Fruit fly (Drosophila melanogaster): ENCODE measurements around the gene kkv.

kkv gene

dm6 chr3R:5368170-5368781 is 24.4 kb downstream of the kkv start, which contains the start of gene Cerk:
Gene Cerk, minus strand, starts transcription at chr3R:5368306.
- peak; percentile 51 for TF ChIP-seq Sox14 (GFP tag; optimal IDR thresholded peaks at IDR 0.05)
- no peak for TF ChIP-seq CG6808 (GFP tag; optimal IDR thresholded peaks at IDR 0.05)
- peak in 1 of 2 experiments; percentile 6 for TF ChIP-seq salr (GFP tag; optimal IDR thresholded peaks at IDR 0.05)
- TF ChIP-seq net (GFP tag; optimal IDR thresholded peaks at IDR 0.05) = no peak
- TF ChIP-seq pdm3 (GFP tag; optimal IDR thresholded peaks at IDR 0.05) = no peak
- TF ChIP-seq Eip75B (GFP tag; optimal IDR thresholded peaks at IDR 0.05) = no peak
- TF ChIP-seq ss (GFP tag; optimal IDR thresholded peaks at IDR 0.05) = peak in 1 of 2 experiments; percentile 10
- no peak for TF ChIP-seq CG16779 (tag; optimal IDR thresholded peaks at IDR 0.05)
- peak; percentile 40 for TF ChIP-seq CG1621 (tag; optimal IDR thresholded peaks at IDR 0.05)
- TF ChIP-seq topi (GFP tag; optimal IDR thresholded peaks at IDR 0.05) = peak; percentile 13
- TF ChIP-seq CG8632 (GFP tag; optimal IDR thresholded peaks at IDR 0.05) = no peak
- peak; percentile 17 for TF ChIP-seq CG6854 (GFP tag; optimal IDR thresholded peaks at IDR 0.05)
- TF ChIP-seq CG4318 (GFP tag; optimal IDR thresholded peaks at IDR 0.05) = no peak
- no peak for TF ChIP-seq CG10669 (GFP tag; optimal IDR thresholded peaks at IDR 0.05)
- peak; percentile 36; the same call in 1 of the 2 replicates for TF ChIP-seq CG15336 (GFP tag; IDR thresholded peaks at IDR 0.05)
- TF ChIP-seq eg (GFP tag; IDR thresholded peaks at IDR 0.05) = peak; percentile 51; the same call in 2 of the 3 replicates
- peak; percentile 26 for TF ChIP-seq Eip78C (GFP tag)
- peak; percentile 3 for TF ChIP-seq lz (GFP tag; optimal IDR thresholded peaks at IDR 0.05)
- TF ChIP-seq CG6163 (GFP tag; IDR thresholded peaks at IDR 0.05) = peak; percentile 56; the same call in 1 of the 3 replicates
- peak; percentile 30; the same call in 1 of the 3 replicates for TF ChIP-seq CG8119 (GFP tag; IDR thresholded peaks at IDR 0.05)
- TF ChIP-seq OdsH (GFP tag; optimal IDR thresholded peaks at IDR 0.05) = no peak
- TF ChIP-seq CG3919 (GFP tag; optimal IDR thresholded peaks at IDR 0.05) = peak; percentile 61
- no peak for TF ChIP-seq CG6792 (GFP tag; optimal IDR thresholded peaks at IDR 0.05)
- TF ChIP-seq Hr39 (GFP tag; optimal IDR thresholded peaks at IDR 0.05) = peak; percentile 34
- TF ChIP-seq Ets21C (GFP tag; optimal IDR thresholded peaks at IDR 0.05) = no peak
- peak; percentile 23 for TF ChIP-seq CG31627 (GFP tag; optimal IDR thresholded peaks at IDR 0.05)

dm6 chr3R:5367512-5368169 is 25.0 kb downstream of the kkv start:
- TF ChIP-seq Eip93F (GFP tag; optimal IDR thresholded peaks at IDR 0.05) (no peak), pdm3 (GFP tag; optimal IDR thresholded peaks at IDR 0.05) (no peak), CG6792 (GFP tag; optimal IDR thresholded peaks at IDR 0.05) (no peak), Ets96B (tag; optimal IDR thresholded peaks at IDR 0.05) (no peak), CG16779 (tag; optimal IDR thresholded peaks at IDR 0.05) (no peak), Gug (GFP tag; IDR thresholded peaks at IDR 0.05) (no peak), eg (GFP tag; IDR thresholded peaks at IDR 0.05) (0 out of 3 replicates have a peak, but pooled peaks have one; percentile 22), ss (GFP tag; optimal IDR thresholded peaks at IDR 0.05) (peak; percentile 50 to 59), CG11762 (GFP tag; optimal IDR thresholded peaks at IDR 0.05; ENCODE audit: insufficient read depth) (no peak), Blimp-1 (GFP tag; optimal IDR thresholded peaks at IDR 0.05) (peak; percentile 21), CG6808 (GFP tag; optimal IDR thresholded peaks at IDR 0.05) (peak; percentile 41), achi (GFP tag; optimal IDR thresholded peaks at IDR 0.05) (no peak), CG3032 (tag; optimal IDR thresholded peaks at IDR 0.05) (no peak), CG6854 (GFP tag; optimal IDR thresholded peaks at IDR 0.05) (no peak), CG7368 (GFP tag; optimal IDR thresholded peaks at IDR 0.05) (no peak), fkh (GFP tag; optimal IDR thresholded peaks at IDR 0.05) (peak; percentile 82), CG6163 (GFP tag; IDR thresholded peaks at IDR 0.05) (no peak), CG6276 (GFP tag; optimal IDR thresholded peaks at IDR 0.05) (no peak), CG31627 (GFP tag; optimal IDR thresholded peaks at IDR 0.05) (no peak), dac (GFP tag; optimal IDR thresholded peaks at IDR 0.05) (no peak), CG1621 (tag; optimal IDR thresholded peaks at IDR 0.05) (peak; percentile 64), CG15336 (GFP tag; IDR thresholded peaks at IDR 0.05) (no peak), dsx (GFP tag; optimal IDR thresholded peaks at IDR 0.05; ENCODE audit: poor library complexity, severe bottlenecking) (peak; percentile 24), Met (GFP tag; optimal IDR thresholded peaks at IDR 0.05) (no peak), Eip78C (GFP tag) (peak; percentile 67), OdsH (GFP tag; optimal IDR thresholded peaks at IDR 0.05) (no peak), CG34406 (GFP tag; optimal IDR thresholded peaks at IDR 0.05) (no peak), CG3919 (GFP tag; optimal IDR thresholded peaks at IDR 0.05) (no peak), CG9139 (GFP tag; optimal IDR thresholded peaks at IDR 0.05) (peak; percentile 69), Smox (GFP tag; optimal IDR thresholded peaks at IDR 0.05) (no peak), acj6 (GFP tag; optimal IDR thresholded peaks at IDR 0.05) (no peak), Hr38 (GFP tag; optimal IDR thresholded peaks at IDR 0.05) (no peak), CG32006 (GFP tag; optimal IDR thresholded peaks at IDR 0.05) (no peak), spab (GFP tag; optimal IDR thresholded peaks at IDR 0.05) (peak; percentile 19)

All from whole organism, prepupa.